Worm (Caenorhabditis elegans) whole organism, L4/young adult: ENCODE results near the gene C28D4.4.

ENCODE experiments used
- W03F9.2 ChIP-seq: fragments of 150-350 bp; optimal IDR thresholded peaks from 2 replicates; lab custom pipeline; 2014; ENCODE audit warnings: missing biosample characterization, missing genetic modification characterization
- dao-5 ChIP-seq: sonication (generic microtip); optimal IDR thresholded peaks from 2 replicates; lab custom pipeline; 2016; ENCODE audit warnings: missing genotype, missing genetic modification characterization, moderate library complexity, missing compliant biosample characterization
- him-1 ChIP-seq: sonication (generic microtip); optimal IDR thresholded peaks from 2 replicates; lab custom pipeline; 2016; ENCODE audit warnings: missing genotype, missing genetic modification reagents, missing genetic modification characterization, missing compliant biosample characterization

Gene C28D4.4

DNA sequence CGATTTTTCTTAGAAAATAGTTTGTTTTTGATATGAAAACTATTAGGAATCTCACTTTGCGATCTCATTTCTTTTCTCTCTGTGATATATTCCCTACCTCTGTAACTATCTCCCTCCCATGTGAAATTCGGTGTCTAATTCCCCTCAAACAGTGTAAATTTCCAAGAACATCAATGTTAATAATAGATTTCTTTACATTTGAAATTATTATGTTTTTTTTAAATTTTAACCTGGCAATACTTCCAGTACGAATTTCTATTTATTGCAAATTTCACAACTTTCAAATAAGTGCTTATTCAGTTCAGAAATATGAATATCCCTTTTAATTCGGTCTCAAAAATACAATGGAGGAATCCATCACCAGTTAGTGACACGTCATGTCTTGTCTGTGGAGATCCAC, 16.4 kb downstream of the C28D4.4 start, which contains the start of gene nhr-100:
nhr-100 (plus strand) TSS at position 301 of the 400 bp plus-strand sequence.
- TF ChIP-seq W03F9.2 (tag; lab: Kevin White, UChicago): no peak
- no peak for TF ChIP-seq him-1 (tag; lab: Kevin White, UChicago)
- no peak for TF ChIP-seq dao-5 (tag; lab: Kevin White, UChicago)

- no peak for TF ChIP-seq him-1 (tag; lab: Kevin White, UChicago)
- TF ChIP-seq W03F9.2 (tag; lab: Kevin White, UChicago): no peak
- no peak for TF ChIP-seq dao-5 (tag; lab: Kevin White, UChicago)
Measured at ce11 chrIV:9727217-9727616, 17.6 kb downstream of the C28D4.4 start.

DNA sequence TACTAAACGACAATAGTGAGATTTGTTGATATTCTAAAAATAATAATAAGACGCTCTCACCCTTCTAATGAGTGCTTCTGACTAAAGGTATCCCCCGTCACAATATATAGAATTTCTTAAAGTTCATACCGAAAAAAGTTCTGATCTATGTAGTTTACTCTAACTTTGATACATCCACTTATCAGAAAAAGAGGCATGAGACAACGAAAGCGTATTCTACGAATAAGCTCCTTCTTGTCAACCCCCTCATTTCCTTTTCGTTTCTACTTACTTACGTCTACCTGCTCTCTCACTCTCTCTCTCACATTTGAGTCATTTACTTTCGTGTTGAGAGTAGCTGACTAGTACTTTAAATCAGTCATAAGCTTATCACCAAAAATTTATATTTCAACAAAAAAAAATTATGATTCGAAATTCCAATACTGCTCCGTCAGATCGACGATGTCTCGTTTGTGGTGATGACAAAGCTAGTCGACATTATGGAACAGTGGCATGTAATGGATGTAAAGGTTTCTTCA, 19.3 kb downstream of the C28D4.4 start:
- TF ChIP-seq dao-5 (tag; lab: Kevin White, UChicago) (no peak), him-1 (tag; lab: Kevin White, UChicago) (no peak), W03F9.2 (tag; lab: Kevin White, UChicago) (no peak)

DNA sequence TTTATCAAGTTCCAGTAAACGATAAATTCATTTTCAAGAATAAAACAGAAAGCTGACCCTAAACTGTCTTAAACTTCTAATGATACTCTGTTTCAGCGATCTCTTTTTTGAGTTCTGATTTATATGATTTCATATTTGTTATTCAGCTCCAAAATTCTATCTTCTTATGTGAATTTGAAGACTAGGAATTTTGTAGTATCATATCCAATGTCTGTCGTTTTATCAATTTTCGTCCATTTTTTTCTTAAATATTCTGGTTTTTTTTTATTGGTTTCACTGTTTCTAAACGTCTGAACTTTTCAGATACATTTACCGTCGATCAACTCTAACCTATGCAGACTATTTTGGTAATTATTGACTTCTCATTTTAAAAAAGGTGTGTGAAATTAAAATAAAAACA, 19.9 kb downstream of the C28D4.4 start, which contains the start of the genes nhr-138 and C28D4.18:
nhr-138 (plus strand) TSS at position 304 of the 400 bp plus-strand sequence.
C28D4.18 (plus strand) TSS at position 333 of the 400 bp plus-strand sequence.
- TF ChIP-seq him-1 (tag; lab: Kevin White, UChicago) (no peak), W03F9.2 (tag; lab: Kevin White, UChicago) (no peak), dao-5 (tag; lab: Kevin White, UChicago) (no peak)

- TF ChIP-seq W03F9.2 (tag; lab: Kevin White, UChicago): no peak
- no peak for TF ChIP-seq him-1 (tag; lab: Kevin White, UChicago)
- TF ChIP-seq dao-5 (tag; lab: Kevin White, UChicago): no peak
Measured at ce11 chrIV:9723185-9723584, 21.6 kb downstream of the C28D4.4 start.

DNA sequence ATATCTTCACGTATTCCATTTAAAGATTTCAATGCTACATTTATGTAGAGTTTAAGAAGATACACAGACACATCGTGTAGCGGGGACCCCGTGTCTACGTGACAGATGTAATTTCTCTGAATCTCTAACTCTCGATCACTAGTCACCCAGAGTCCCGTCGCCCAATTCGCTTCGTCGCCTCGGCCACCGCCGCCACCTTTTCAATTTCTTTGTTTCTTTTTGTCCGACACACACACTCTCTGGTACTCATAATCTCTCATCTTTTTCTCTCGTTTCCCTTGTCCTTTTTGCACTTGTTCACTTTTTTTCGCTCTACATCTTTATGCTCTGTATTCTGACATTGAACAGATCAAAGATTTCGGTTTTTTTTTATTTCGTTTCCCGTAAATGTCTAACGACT, 26.4 kb downstream of the C28D4.4 start:
- TF ChIP-seq W03F9.2 (tag; lab: Kevin White, UChicago) (peak; percentile 25), him-1 (tag; lab: Kevin White, UChicago) (no peak)

ce11 chrIV:9717844-9718243, 27.0 kb downstream of the C28D4.4 start:
- TF ChIP-seq W03F9.2 (tag; lab: Kevin White, UChicago): no peak
- no peak for TF ChIP-seq him-1 (tag; lab: Kevin White, UChicago)
- no peak for TF ChIP-seq dao-5 (tag; lab: Kevin White, UChicago)

DNA sequence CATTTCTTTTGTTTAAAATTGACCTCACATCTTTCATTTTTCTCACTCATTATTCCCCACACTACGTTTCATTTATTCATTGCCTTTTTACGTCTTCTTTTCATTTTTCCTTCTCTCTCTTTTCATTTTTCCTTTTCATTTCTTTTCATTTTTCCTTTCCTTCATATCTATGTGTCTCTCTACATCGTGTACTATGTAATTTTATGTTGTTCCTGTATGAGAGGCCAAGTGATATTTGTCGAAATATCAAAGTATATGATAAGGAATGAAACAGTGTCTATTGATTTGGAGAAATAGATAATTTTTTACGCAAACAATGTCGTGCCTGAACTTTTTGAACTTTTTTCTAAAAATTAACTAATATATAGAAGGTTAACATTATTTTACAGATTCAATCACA, 28.3 kb downstream of the C28D4.4 start:
- TF ChIP-seq W03F9.2 (tag; lab: Kevin White, UChicago): no peak
- no peak for TF ChIP-seq dao-5 (tag; lab: Kevin White, UChicago)
- no peak for TF ChIP-seq him-1 (tag; lab: Kevin White, UChicago)

DNA sequence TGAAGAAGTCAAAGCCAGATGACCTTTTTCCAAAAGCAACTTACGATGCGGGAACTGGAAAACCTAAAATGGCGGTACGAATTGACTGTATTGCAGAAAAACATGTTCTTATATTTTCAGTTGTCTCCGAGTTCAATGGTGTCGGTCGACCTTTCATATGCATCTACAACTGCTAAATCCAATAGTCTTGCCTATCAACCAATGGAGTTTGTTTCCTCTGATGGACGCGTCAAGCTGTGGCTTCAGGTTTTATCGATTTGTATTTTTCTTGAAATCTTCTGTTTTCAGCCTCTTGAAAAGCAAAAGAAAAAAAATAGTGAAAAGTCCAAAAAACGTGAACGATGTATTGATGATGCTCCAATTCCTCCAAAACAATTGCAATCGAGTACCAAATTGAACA, 30.5 kb downstream of the C28D4.4 start:
- TF ChIP-seq dao-5 (tag; lab: Kevin White, UChicago) (no peak), W03F9.2 (tag; lab: Kevin White, UChicago) (no peak), him-1 (tag; lab: Kevin White, UChicago) (no peak)

DNA sequence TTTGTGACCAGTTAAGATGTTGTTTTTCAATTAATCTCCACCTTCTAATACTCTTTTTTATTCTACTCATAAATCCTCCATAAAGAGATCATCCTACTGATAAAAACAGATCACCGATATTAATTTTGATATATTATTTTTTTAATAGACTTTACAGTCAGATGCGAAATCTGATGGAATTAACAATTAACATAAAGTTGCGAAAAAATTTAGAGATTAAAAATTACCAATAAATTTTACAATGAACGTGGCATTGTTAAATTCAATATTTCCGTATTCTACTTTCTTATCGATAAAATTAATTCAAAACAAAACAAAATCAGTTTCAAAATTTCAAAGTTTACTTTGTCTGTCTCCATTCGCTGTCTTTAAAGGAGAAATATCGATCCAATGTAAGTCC, 32.0 kb downstream of the C28D4.4 start, which contains the start of gene K01H12.4:
K01H12.4 (plus strand) TSS at position 301 of the 400 bp plus-strand sequence.
- TF ChIP-seq dao-5 (tag; lab: Kevin White, UChicago): no peak
- no peak for TF ChIP-seq W03F9.2 (tag; lab: Kevin White, UChicago)

ce11 chrIV:9709887-9710286, 34.9 kb downstream of the C28D4.4 start, which contains the start of gene nhr-38:
TSS of gene nhr-38 (plus strand) at chrIV:9710187.
- no peak for TF ChIP-seq dao-5 (tag; lab: Kevin White, UChicago)
- TF ChIP-seq W03F9.2 (tag; lab: Kevin White, UChicago): no peak
- TF ChIP-seq him-1 (tag; lab: Kevin White, UChicago): no peak

- no peak for TF ChIP-seq dao-5 (tag; lab: Kevin White, UChicago)
- TF ChIP-seq him-1 (tag; lab: Kevin White, UChicago): no peak
- TF ChIP-seq W03F9.2 (tag; lab: Kevin White, UChicago): no peak
Measured at ce11 chrIV:9709205-9709604, 35.6 kb downstream of the C28D4.4 start, which contains the start of gene ant-1.3. TSS of gene ant-1.3 (minus strand) at chrIV:9709305.

DNA sequence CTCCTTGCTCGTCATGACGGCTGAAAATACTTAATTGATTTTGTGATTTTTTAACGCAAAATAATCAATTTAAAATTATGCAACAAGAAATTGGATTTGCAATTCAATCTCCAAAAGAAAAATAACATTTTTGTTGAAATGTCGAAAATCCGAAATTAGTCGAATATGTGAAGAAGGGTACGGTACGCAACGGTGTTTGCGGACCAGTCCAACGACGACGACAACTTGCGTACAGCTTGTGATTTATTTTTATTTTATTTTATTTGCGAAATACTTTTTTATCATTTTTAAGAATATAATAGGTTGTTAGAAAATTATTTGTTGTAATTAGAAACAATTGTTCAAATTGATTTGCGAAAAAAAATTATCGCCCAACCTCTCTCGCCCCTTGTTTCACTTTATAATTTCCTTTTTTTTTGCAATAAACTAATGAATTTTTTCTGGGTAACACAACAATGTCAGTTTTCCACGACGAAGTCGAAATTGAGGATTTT, 38.1 kb downstream of the C28D4.4 start, which contains the start of the genes dcaf-1 and dph-3:
dcaf-1 (minus strand) TSS at position 20 of the 494 bp plus-strand sequence.
dph-3 (plus strand) TSS at position 444 of the 494 bp plus-strand sequence.
- TF ChIP-seq W03F9.2 (tag; lab: Kevin White, UChicago) (peak; percentile 60), him-1 (tag; lab: Kevin White, UChicago) (no peak), dao-5 (tag; lab: Kevin White, UChicago) (no peak)

- TF ChIP-seq dao-5 (tag; lab: Kevin White, UChicago): no peak
- TF ChIP-seq him-1 (tag; lab: Kevin White, UChicago): no peak
- TF ChIP-seq W03F9.2 (tag; lab: Kevin White, UChicago): no peak
Measured at ce11 chrIV:9699062-9699461, 45.7 kb downstream of the C28D4.4 start.
